Fruit fly (Drosophila melanogaster): ENCODE results near the gene Saf-B.

- TF ChIP-seq pan (optimal IDR thresholded peaks at IDR 0.05), result no peak
- no peak for TF ChIP-seq usp (GFP tag; optimal IDR thresholded peaks at IDR 0.05)
- no peak for TF ChIP-seq psq (optimal IDR thresholded peaks at IDR 0.05)
Measured at dm6 chr3R:24799503-24799902, 17.8 kb upstream of the Saf-B start, which contains the start of gene Ude.

All from whole organism.